Worm (Caenorhabditis elegans): Measurements from ENCODE around the gene leo-1.

Gene leo-1

ce11 chrIV:11337021-11337420 is 7.9 kb upstream of the leo-1 start, which contains the start of gene F54E12.2 (continued):
- TF ChIP-seq ceh-27 (GFP tag; optimal IDR thresholded peaks at IDR 0.05) (no peak), mes-4 (tag; optimal IDR thresholded peaks at IDR 0.05) (no peak), B0336.3 (GFP tag; IDR thresholded peaks at IDR 0.05) (no peak), atf-7 (tag; optimal IDR thresholded peaks at IDR 0.05) (no peak), ztf-18 (tag; optimal IDR thresholded peaks at IDR 0.05) (no peak), sptf-2 (GFP tag; optimal IDR thresholded peaks at IDR 0.05) (no peak), snpc-1.1 (tag; optimal IDR thresholded peaks at IDR 0.05; ENCODE audit: insufficient read depth) (peak; percentile 56), F52B5.7 (tag; optimal IDR thresholded peaks at IDR 0.05) (no peak), hlh-12 (tag; optimal IDR thresholded peaks at IDR 0.05) (no peak), xnd-1 (tag; optimal IDR thresholded peaks at IDR 0.05) (peak; percentile 95), F57C9.4 (tag; optimal IDR thresholded peaks at IDR 0.05) (no peak), nhr-120 (GFP tag; IDR thresholded peaks at IDR 0.05) (no peak), mcd-1 (GFP tag; IDR thresholded peaks at IDR 0.05) (peak; percentile 57; the same call in 1 of the 2 replicates), madf-8 (GFP tag; conservative IDR thresholded peaks at IDR 0.05) (peak; percentile 96), dpff-1 (tag; optimal IDR thresholded peaks at IDR 0.05) (no peak), Y95B8A.8 (GFP tag; IDR thresholded peaks at IDR 0.05) (peak; percentile 95), F33H1.4 (GFP tag; IDR thresholded peaks at IDR 0.05) (peak; percentile 99), tbp1 (GFP tag; optimal IDR thresholded peaks at IDR 0.05) (peak; percentile 68), C06A6.2 (GFP tag; conservative IDR thresholded peaks at IDR 0.05) (no peak), ztf-25 (GFP tag; IDR thresholded peaks at IDR 0.05) (peak; percentile 83; the same call in 1 of the 2 replicates), egl-18 (GFP tag; IDR thresholded peaks at IDR 0.05) (no peak), T07F8.4 (tag; optimal IDR thresholded peaks at IDR 0.05) (no peak), ZK185.1 (tag; optimal IDR thresholded peaks at IDR 0.05; ENCODE audit: poor library complexity, severe bottlenecking) (no peak), snpc-3.4 (tag; optimal IDR thresholded peaks at IDR 0.05) (peak; percentile 94), lin-26 (GFP tag; IDR thresholded peaks at IDR 0.05) (peak; percentile 67), lin-40 (tag; optimal IDR thresholded peaks at IDR 0.05) (no peak), Y53G8AR.9 (GFP tag; conservative IDR thresholded peaks at IDR 0.05) (peak; percentile 86), pbrm-1 (GFP tag; IDR thresholded peaks at IDR 0.05) (peak; percentile 78), lin-35 (GFP tag; optimal IDR thresholded peaks at IDR 0.05) (peak in 1 of 3 experiments; percentile 75), Y79H2A.3 (GFP tag; conservative IDR thresholded peaks at IDR 0.05) (peak; percentile 90), unc-62 (GFP tag; optimal IDR thresholded peaks at IDR 0.05) (no peak), B0035.1 (tag; optimal IDR thresholded peaks at IDR 0.05) (no peak), akir-1 (GFP tag; optimal IDR thresholded peaks at IDR 0.05) (no peak), Y67H2A.10 (GFP tag; conservative IDR thresholded peaks at IDR 0.05) (peak; percentile 35; the same call in 1 of the 2 replicates), lin-54 (GFP tag; optimal IDR thresholded peaks at IDR 0.05) (peak; percentile 82), ztf-28 (GFP tag; IDR thresholded peaks at IDR 0.05) (peak; percentile 82; the same call in 1 of the 2 replicates), unc-130 (GFP tag; optimal IDR thresholded peaks at IDR 0.05) (peak; percentile 90), rec-8 (tag; optimal IDR thresholded peaks at IDR 0.05) (no peak), cebp-1 (GFP tag; IDR thresholded peaks at IDR 0.05) (no peak), cebp-1 (tag; optimal IDR thresholded peaks at IDR 0.05) (no peak), ceh-91 (GFP tag; IDR thresholded peaks at IDR 0.05) (peak; percentile 98), let-526 (GFP tag; IDR thresholded peaks at IDR 0.05) (no peak), lsy-27 (tag; optimal IDR thresholded peaks at IDR 0.05; ENCODE audit: borderline replicate concordance, insufficient read depth) (no peak), ztf-26 (tag; optimal IDR thresholded peaks at IDR 0.05) (no peak), hsf-1 (GFP tag; IDR thresholded peaks at IDR 0.05) (peak; percentile 91), lir-1 (GFP tag; conservative IDR thresholded peaks at IDR 0.05) (no peak; the same call in 1 of the 2 replicates), F22D6.2 (tag; optimal IDR thresholded peaks at IDR 0.05) (no peak), ceh-58 (GFP tag; IDR thresholded peaks at IDR 0.05) (no peak)

Data from whole organism, young adult.